Fruit fly (Drosophila melanogaster): Measurements from ENCODE around the gene Pglym78.
A peak's percentile ranks its signal among the peaks of the same experiment; 100 is the strongest.

dm6 chr3R:29139767-29140755 lies 8.0 kb upstream of the Pglym78 start:
- TF ChIP-seq fd96Ca (GFP tag; IDR thresholded peaks at IDR 0.05), result 0 out of 3 replicates have a peak, but pooled peaks have one; percentile 5
- no peak for TF ChIP-seq CG12605 (GFP tag; IDR thresholded peaks at IDR 0.05)
- no peak for TF ChIP-seq CG9948 (tag; optimal IDR thresholded peaks at IDR 0.05)
- TF ChIP-seq CG32121 (GFP tag; IDR thresholded peaks at IDR 0.05), result no peak
- peak; percentile 69 for TF ChIP-seq CG8159 (tag; optimal IDR thresholded peaks at IDR 0.05)
- no peak for TF ChIP-seq CG10348 (GFP tag; IDR thresholded peaks at IDR 0.05)
- peak; percentile 51 for TF ChIP-seq CG17806 (tag; optimal IDR thresholded peaks at IDR 0.05)
- peak; percentile 37 for TF ChIP-seq EcR (GFP tag; optimal IDR thresholded peaks at IDR 0.05)
- TF ChIP-seq rn (GFP tag; IDR thresholded peaks at IDR 0.05), result no peak
- no peak for TF ChIP-seq Pif1A (GFP tag; optimal IDR thresholded peaks at IDR 0.05)
- no peak for TF ChIP-seq Pif1B (GFP tag; optimal IDR thresholded peaks at IDR 0.05)
- no peak for TF ChIP-seq CG15710 (tag; optimal IDR thresholded peaks at IDR 0.05)

Data from whole organism, pupa.